Worm (Caenorhabditis elegans) whole organism, midembryonic: ENCODE data around the gene cka-1.

ENCODE experiments used
- T22C8.4 ChIP-seq: fragments of 200-800 bp; sonication (Bioruptor generic); IDR thresholded peaks from 2 replicates; pipeline ENCODE4 v1.3.6; 2022; ENCODE audit warnings: missing genetic modification characterization, missing compliant biosample characterization
- cog-1 ChIP-seq: sonication (generic microtip); optimal IDR thresholded peaks from 2 replicates; lab custom pipeline; 2016; ENCODE audit warnings: missing genetic modification characterization, missing compliant biosample characterization
- flt-1 ChIP-seq: fragments of 200-800 bp; sonication (Bioruptor generic); IDR thresholded peaks from 2 replicates; pipeline ENCODE4 v1.3.6; 2022; ENCODE audit warnings: missing genetic modification characterization, missing compliant biosample characterization
- klf-2 ChIP-seq: fragments of 200-800 bp; sonication (Bioruptor generic); conservative IDR thresholded peaks from 2 replicates; pipeline ENCODE4 v1.3.6; 2022; ENCODE audit warnings: missing genetic modification reagents, missing genetic modification characterization, missing compliant biosample characterization
- med-1 ChIP-seq: sonication (generic microtip); optimal IDR thresholded peaks from 2 replicates; lab custom pipeline; 2017; ENCODE audit warnings: missing genetic modification characterization, mild to moderate bottlenecking, missing compliant biosample characterization, antibody characterized with exemption, missing genetic modification reagents; ENCODE audit not compliant: insufficient read depth
- ref-1 ChIP-seq: fragments of 200-800 bp; sonication (Bioruptor generic); conservative IDR thresholded peaks from 2 replicates; pipeline ENCODE4 v1.3.6; 2022; ENCODE audit warnings: missing genetic modification reagents, missing genetic modification characterization, missing compliant biosample characterization
- tab-1 ChIP-seq: fragments of 200-800 bp; sonication (Bioruptor generic); IDR thresholded peaks from 2 replicates; pipeline ENCODE4 v1.3.6; 2022; ENCODE audit warnings: missing genetic modification characterization, missing compliant biosample characterization
- ztf-23 ChIP-seq: fragments of 200-800 bp; sonication (Bioruptor generic); IDR thresholded peaks from 2 replicates; pipeline ENCODE4 v1.3.6; 2022; ENCODE audit warnings: missing genetic modification reagents, missing genetic modification characterization, missing compliant biosample characterization
- ztf-29 ChIP-seq: fragments of 200-800 bp; sonication (Bioruptor generic); IDR thresholded peaks from 2 replicates; pipeline ENCODE4 v1.3.6; 2022; ENCODE audit warnings: missing genetic modification reagents, missing genetic modification characterization, missing compliant biosample characterization

Gene cka-1

ce11 chrIV:9716490-9716889, 20.9 kb downstream of the cka-1 start:
- no peak for TF ChIP-seq ztf-29 (GFP tag; lab: Robert Waterston, UW)
- no peak for TF ChIP-seq ztf-23 (GFP tag; lab: Robert Waterston, UW)
- no peak for TF ChIP-seq med-1
- TF ChIP-seq klf-2 (GFP tag; lab: Robert Waterston, UW): no peak
- TF ChIP-seq flt-1: no peak
- no peak for TF ChIP-seq T22C8.4 (GFP tag; lab: Robert Waterston, UW)

DNA sequence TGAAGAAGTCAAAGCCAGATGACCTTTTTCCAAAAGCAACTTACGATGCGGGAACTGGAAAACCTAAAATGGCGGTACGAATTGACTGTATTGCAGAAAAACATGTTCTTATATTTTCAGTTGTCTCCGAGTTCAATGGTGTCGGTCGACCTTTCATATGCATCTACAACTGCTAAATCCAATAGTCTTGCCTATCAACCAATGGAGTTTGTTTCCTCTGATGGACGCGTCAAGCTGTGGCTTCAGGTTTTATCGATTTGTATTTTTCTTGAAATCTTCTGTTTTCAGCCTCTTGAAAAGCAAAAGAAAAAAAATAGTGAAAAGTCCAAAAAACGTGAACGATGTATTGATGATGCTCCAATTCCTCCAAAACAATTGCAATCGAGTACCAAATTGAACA, 23.2 kb downstream of the cka-1 start:
- no peak for TF ChIP-seq ztf-23 (GFP tag; lab: Robert Waterston, UW)
- TF ChIP-seq tab-1 (GFP tag; lab: Robert Waterston, UW): no peak
- no peak for TF ChIP-seq flt-1
- no peak for TF ChIP-seq ztf-29 (GFP tag; lab: Robert Waterston, UW)
- TF ChIP-seq T22C8.4 (GFP tag; lab: Robert Waterston, UW): no peak
- TF ChIP-seq klf-2 (GFP tag; lab: Robert Waterston, UW): no peak
- TF ChIP-seq ref-1 (GFP tag; lab: Robert Waterston, UW): no peak

DNA sequence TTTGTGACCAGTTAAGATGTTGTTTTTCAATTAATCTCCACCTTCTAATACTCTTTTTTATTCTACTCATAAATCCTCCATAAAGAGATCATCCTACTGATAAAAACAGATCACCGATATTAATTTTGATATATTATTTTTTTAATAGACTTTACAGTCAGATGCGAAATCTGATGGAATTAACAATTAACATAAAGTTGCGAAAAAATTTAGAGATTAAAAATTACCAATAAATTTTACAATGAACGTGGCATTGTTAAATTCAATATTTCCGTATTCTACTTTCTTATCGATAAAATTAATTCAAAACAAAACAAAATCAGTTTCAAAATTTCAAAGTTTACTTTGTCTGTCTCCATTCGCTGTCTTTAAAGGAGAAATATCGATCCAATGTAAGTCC, 24.6 kb downstream of the cka-1 start, which contains the start of gene K01H12.4:
K01H12.4 (plus strand) TSS at position 301 of the 400 bp plus-strand sequence.
- TF ChIP-seq T22C8.4 (GFP tag; lab: Robert Waterston, UW): no peak

DNA sequence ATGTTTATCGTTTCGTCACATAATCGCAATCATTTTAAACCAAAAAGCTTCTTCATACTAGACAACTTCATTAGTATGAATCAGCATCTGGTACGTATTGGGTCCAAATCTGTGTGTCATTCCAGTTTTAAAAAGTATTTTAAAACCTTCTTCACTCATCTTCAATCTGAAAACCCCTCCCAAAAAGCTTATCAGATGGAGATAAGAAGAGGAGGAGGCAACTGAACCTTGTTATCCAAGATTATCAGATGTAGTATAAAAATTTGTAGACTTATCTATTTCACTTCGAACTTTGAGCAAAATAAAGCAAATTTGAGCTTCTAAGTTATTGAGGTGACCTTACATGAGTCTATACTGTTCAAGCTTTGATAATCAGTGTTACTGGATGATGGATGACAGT, 27.5 kb downstream of the cka-1 start, which contains the start of gene nhr-38:
nhr-38 (plus strand) TSS at position 301 of the 400 bp plus-strand sequence.
- TF ChIP-seq cog-1 (no peak), flt-1 (no peak), tab-1 (GFP tag; lab: Robert Waterston, UW) (no peak), ref-1 (GFP tag; lab: Robert Waterston, UW) (no peak)

- TF ChIP-seq T22C8.4 (GFP tag; lab: Robert Waterston, UW) (no peak), cog-1 (no peak), ref-1 (GFP tag; lab: Robert Waterston, UW) (no peak), tab-1 (GFP tag; lab: Robert Waterston, UW) (no peak)
These were observed 28.2 kb downstream of the cka-1 start, which contains the start of gene ant-1.3 for ce11 chrIV:9709205-9709604. TSS of gene ant-1.3 (minus strand) at chrIV:9709305.

- TF ChIP-seq ref-1 (GFP tag; lab: Robert Waterston, UW) (no peak), flt-1 (no peak), ztf-23 (GFP tag; lab: Robert Waterston, UW) (no peak), T22C8.4 (GFP tag; lab: Robert Waterston, UW) (no peak), ztf-29 (GFP tag; lab: Robert Waterston, UW) (no peak), cog-1 (no peak), klf-2 (GFP tag; lab: Robert Waterston, UW) (no peak), med-1 (no peak), tab-1 (GFP tag; lab: Robert Waterston, UW) (no peak)
These were observed 30.7 kb downstream of the cka-1 start, which contains the start of the genes dcaf-1 and dph-3 for ce11 chrIV:9706704-9707197. TSS of gene dcaf-1 (minus strand) at chrIV:9706723. TSS of gene dph-3 (plus strand) at chrIV:9707147.

- TF ChIP-seq T22C8.4 (GFP tag; lab: Robert Waterston, UW) (no peak), flt-1 (no peak), ztf-23 (GFP tag; lab: Robert Waterston, UW) (no peak), med-1 (no peak), ref-1 (GFP tag; lab: Robert Waterston, UW) (no peak), klf-2 (GFP tag; lab: Robert Waterston, UW) (no peak), tab-1 (GFP tag; lab: Robert Waterston, UW) (no peak), cog-1 (no peak), ztf-29 (GFP tag; lab: Robert Waterston, UW) (no peak)
These were observed 38.4 kb downstream of the cka-1 start for ce11 chrIV:9699062-9699461.

- TF ChIP-seq ref-1 (GFP tag; lab: Robert Waterston, UW) (no peak), med-1 (no peak), klf-2 (GFP tag; lab: Robert Waterston, UW) (no peak), ztf-23 (GFP tag; lab: Robert Waterston, UW) (no peak), cog-1 (no peak), tab-1 (GFP tag; lab: Robert Waterston, UW) (no peak), T22C8.4 (GFP tag; lab: Robert Waterston, UW) (no peak), flt-1 (no peak), ztf-29 (GFP tag; lab: Robert Waterston, UW) (no peak)
These were observed 39.6 kb downstream of the cka-1 start for ce11 chrIV:9697869-9698268.

DNA sequence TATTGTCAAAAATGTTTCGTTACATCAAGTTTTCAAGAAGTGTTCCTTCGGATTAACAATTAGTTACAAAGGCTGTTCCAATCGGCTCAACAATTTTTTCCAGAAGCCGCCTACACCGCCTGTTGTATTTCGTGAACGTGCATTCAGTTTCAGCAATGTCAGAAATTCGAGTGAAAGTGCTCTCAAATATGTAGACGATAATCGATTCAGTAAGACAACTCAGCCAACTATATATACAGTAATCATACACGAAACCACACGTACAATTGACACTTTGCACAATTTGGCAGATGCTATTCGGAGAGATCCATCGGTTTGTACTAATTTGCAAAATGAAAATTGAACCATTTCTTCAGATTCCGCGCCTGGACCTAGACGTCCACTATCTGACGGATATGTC, 40.9 kb downstream of the cka-1 start:
- TF ChIP-seq tab-1 (GFP tag; lab: Robert Waterston, UW) (no peak), ref-1 (GFP tag; lab: Robert Waterston, UW) (no peak), med-1 (no peak), T22C8.4 (GFP tag; lab: Robert Waterston, UW) (no peak), klf-2 (GFP tag; lab: Robert Waterston, UW) (no peak), ztf-29 (GFP tag; lab: Robert Waterston, UW) (no peak), ztf-23 (GFP tag; lab: Robert Waterston, UW) (no peak)

DNA sequence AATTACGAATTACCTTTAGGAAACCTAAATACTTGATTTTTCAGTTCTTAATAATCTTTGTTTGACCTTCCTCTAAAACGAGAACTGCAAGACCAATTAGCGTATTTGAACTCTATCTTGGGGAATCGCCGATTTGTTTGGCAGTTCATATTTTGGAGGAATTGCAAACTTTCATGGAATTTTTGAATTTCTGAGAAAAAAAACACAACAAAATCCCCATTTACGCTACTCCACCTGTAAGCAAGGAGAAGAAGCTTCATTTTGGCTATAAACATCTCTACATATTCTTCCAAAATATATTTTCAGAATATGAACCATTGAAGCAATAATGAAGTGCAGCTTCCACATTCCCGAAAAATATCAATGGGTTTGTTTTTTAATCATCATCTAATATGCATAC, 44.5 kb downstream of the cka-1 start, which contains the start of gene twk-9:
twk-9 (plus strand) TSS at position 301 of the 400 bp plus-strand sequence.
- TF ChIP-seq ztf-29 (GFP tag; lab: Robert Waterston, UW): no peak
- TF ChIP-seq klf-2 (GFP tag; lab: Robert Waterston, UW): no peak
- TF ChIP-seq T22C8.4 (GFP tag; lab: Robert Waterston, UW): no peak
- no peak for TF ChIP-seq ref-1 (GFP tag; lab: Robert Waterston, UW)
- no peak for TF ChIP-seq ztf-23 (GFP tag; lab: Robert Waterston, UW)
- TF ChIP-seq tab-1 (GFP tag; lab: Robert Waterston, UW): no peak
- no peak for TF ChIP-seq med-1
- TF ChIP-seq cog-1: no peak
- no peak for TF ChIP-seq flt-1
